Worm (Caenorhabditis elegans): ENCODE data around the gene dnj-10.

dnj-10 gene

DNA sequence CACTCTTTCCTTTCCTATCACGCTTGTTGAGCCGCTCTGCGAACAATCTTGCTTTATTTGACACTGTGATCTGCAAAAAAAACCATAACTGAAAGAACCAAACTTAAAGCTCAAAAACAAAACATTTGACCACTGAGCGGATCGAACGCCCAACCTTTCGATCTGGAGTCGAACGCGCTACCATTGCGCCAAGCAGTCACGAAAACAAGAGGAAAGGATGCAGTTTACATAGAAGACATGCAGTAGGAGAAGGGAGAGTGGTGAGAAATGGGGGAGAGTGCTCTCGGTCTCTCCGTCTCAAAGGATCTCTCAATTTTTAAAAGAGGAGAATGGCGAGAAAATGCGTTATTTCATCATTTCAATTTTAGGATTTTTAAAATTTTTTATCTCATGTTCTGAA lies 47.4 kb downstream of the dnj-10 start (continued):
- TF ChIP-seq hif-1 (tag; optimal IDR thresholded peaks at IDR 0.05) = peak in 1 of 2 experiments; percentile 69
- peak; percentile 58 for TF ChIP-seq nhr-48 (tag; optimal IDR thresholded peaks at IDR 0.05)
- TF ChIP-seq lin-39 (tag; optimal IDR thresholded peaks at IDR 0.05) = no peak
- peak; percentile 41 for TF ChIP-seq Y5F2A.4 (GFP tag; optimal IDR thresholded peaks at IDR 0.05)
- peak; percentile 77 for TF ChIP-seq nhr-111 (GFP tag; optimal IDR thresholded peaks at IDR 0.05)
- TF ChIP-seq F26F4.8 (GFP tag; conservative IDR thresholded peaks at IDR 0.05) = peak; percentile 94
- peak; percentile 58 for TF ChIP-seq dve-1 (tag; optimal IDR thresholded peaks at IDR 0.05; ENCODE audit: insufficient read depth)
- TF ChIP-seq zfp-2 (tag; optimal IDR thresholded peaks at IDR 0.05) = peak; percentile 24
- peak; percentile 80 for TF ChIP-seq snpc-1.2 (GFP tag; IDR thresholded peaks at IDR 0.05)
- TF ChIP-seq zip-11 (GFP tag; IDR thresholded peaks at IDR 0.05) = 0 out of 2 replicates have a peak, but pooled peaks have one; percentile 36
- TF ChIP-seq lin-29 (GFP tag; IDR thresholded peaks at IDR 0.05) = peak; percentile 65; the same call in 1 of the 2 replicates
- peak; percentile 71 for TF ChIP-seq gei-8 (GFP tag; optimal IDR thresholded peaks at IDR 0.05)
- TF ChIP-seq dpl-1 (GFP tag; optimal IDR thresholded peaks at IDR 0.05) = peak; percentile 53
- peak; percentile 95 for TF ChIP-seq dmd-8 (GFP tag; IDR thresholded peaks at IDR 0.05)
- TF ChIP-seq nhr-41 (GFP tag; IDR thresholded peaks at IDR 0.05) = peak; percentile 87
- no peak for TF ChIP-seq ceh-32 (tag; optimal IDR thresholded peaks at IDR 0.05; ENCODE audit: poor library complexity)
- TF ChIP-seq daf-12 (tag; optimal IDR thresholded peaks at IDR 0.05) = no peak
- TF ChIP-seq F49E8.2 (tag; optimal IDR thresholded peaks at IDR 0.05; ENCODE audit: borderline replicate concordance) = peak; percentile 44
- peak; percentile 75 for TF ChIP-seq nhr-102 (tag; optimal IDR thresholded peaks at IDR 0.05)
- TF ChIP-seq zip-2 (tag; optimal IDR thresholded peaks at IDR 0.05) = peak; percentile 63
- peak; percentile 47 for TF ChIP-seq dmd-6 (GFP tag; IDR thresholded peaks at IDR 0.05)
- TF ChIP-seq daf-8 (GFP tag; IDR thresholded peaks at IDR 0.05) = no peak
- TF ChIP-seq fkh-10 (GFP tag; optimal IDR thresholded peaks at IDR 0.05) = peak; percentile 0

Data from whole organism, L4 larva.